Worm (Caenorhabditis elegans) whole organism, mixed stage, embryonic: Measurements from ENCODE around the gene F45G2.8.

Experiments
- elt-1 ChIP-seq: sonication (generic microtip); optimal IDR thresholded peaks from 2 replicates; lab custom pipeline; 2017; ENCODE audit warnings: missing genetic modification characterization, mild to moderate bottlenecking, missing compliant biosample characterization, antibody characterized with exemption, moderate library complexity, borderline replicate concordance; ENCODE audit not compliant: insufficient read depth
- elt-3 ChIP-seq: fragments of 150-350 bp; optimal IDR thresholded peaks from 2 replicates; lab custom pipeline; 2014; ENCODE audit warnings: missing biosample characterization, missing genetic modification characterization
- mep-1 ChIP-seq: fragments of 150-350 bp; optimal IDR thresholded peaks from 2 replicates; lab custom pipeline; 2017; ENCODE audit warnings: missing biosample characterization, missing genetic modification reagents, missing genetic modification characterization, inconsistent platforms
- nhr-76 ChIP-seq: sonication (generic microtip); optimal IDR thresholded peaks from 2 replicates; lab custom pipeline; 2017; ENCODE audit warnings: missing biosample characterization, missing genetic modification characterization
- pha-4 ChIP-seq: fragments of 150-350 bp; optimal IDR thresholded peaks from 2 replicates; lab custom pipeline; 2018; ENCODE audit warnings: missing biosample characterization, missing genetic modification reagents, missing genetic modification characterization
- sptf-1 ChIP-seq: sonication (generic microtip); optimal IDR thresholded peaks from 2 replicates; lab custom pipeline; 2017; ENCODE audit warnings: mild to moderate bottlenecking, missing genetic modification characterization, moderate library complexity, missing compliant biosample characterization
- ztf-11 ChIP-seq: fragments of 150-350 bp; optimal IDR thresholded peaks from 2 replicates; lab custom pipeline; 2014; ENCODE audit warnings: missing biosample characterization, missing genetic modification characterization

DNA sequence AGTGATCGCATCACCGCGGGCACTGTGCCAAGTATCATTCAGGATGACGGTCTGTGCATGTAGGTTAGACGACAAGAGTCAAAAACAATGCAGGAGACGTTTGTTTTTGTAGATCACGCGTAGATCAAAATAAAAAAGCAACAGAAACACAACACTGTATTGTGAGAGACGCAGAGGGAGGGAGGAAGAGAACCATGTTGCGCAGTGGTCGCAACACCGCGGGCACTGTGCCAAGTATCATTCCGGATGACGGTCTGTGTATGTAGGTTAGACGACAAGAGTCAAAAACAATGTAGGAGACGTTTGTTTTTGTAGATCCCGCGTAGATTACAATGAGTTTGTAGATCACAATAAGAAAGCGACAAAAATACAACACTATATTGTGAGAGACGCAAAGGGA, 16.5 kb downstream of the F45G2.8 start:
- TF ChIP-seq sptf-1 (tag; lab: Kevin White, UChicago): no peak
- no peak for TF ChIP-seq pha-4 (tag; lab: Kevin White, UChicago)
- no peak for TF ChIP-seq ztf-11 (tag; lab: Kevin White, UChicago)
- TF ChIP-seq mep-1 (tag; lab: Kevin White, UChicago): no peak
- TF ChIP-seq nhr-76 (tag; lab: Kevin White, UChicago): no peak
- TF ChIP-seq elt-1 (tag; lab: Kevin White, UChicago): no peak
- TF ChIP-seq elt-3 (tag; lab: Kevin White, UChicago): no peak
